Worm (Caenorhabditis elegans) whole organism, L4/young adult: ENCODE data around the gene K01B6.4.

Source experiments
- W03F9.2 ChIP-seq: fragments of 150-350 bp; optimal IDR thresholded peaks from 2 replicates; lab custom pipeline; 2014; ENCODE audit warnings: missing biosample characterization, missing genetic modification characterization
- dao-5 ChIP-seq: sonication (generic microtip); optimal IDR thresholded peaks from 2 replicates; lab custom pipeline; 2016; ENCODE audit warnings: missing genotype, missing genetic modification characterization, moderate library complexity, missing compliant biosample characterization
- him-1 ChIP-seq: sonication (generic microtip); optimal IDR thresholded peaks from 2 replicates; lab custom pipeline; 2016; ENCODE audit warnings: missing genotype, missing genetic modification reagents, missing genetic modification characterization, missing compliant biosample characterization

The K01B6.4 gene

ce11 chrIII:9324724-9325123 lies 27.5 kb upstream of the K01B6.4 start, which contains the start of gene C40H1.7:
Gene C40H1.7, plus strand, starts transcription at chrIII:9325024.
- TF ChIP-seq W03F9.2 (tag; lab: Kevin White, UChicago) (no peak), dao-5 (tag; lab: Kevin White, UChicago) (no peak), him-1 (tag; lab: Kevin White, UChicago) (no peak)

ce11 chrIII:9322010-9322409 lies 24.8 kb upstream of the K01B6.4 start, which contains the start of gene cpb-1:
Gene cpb-1, plus strand, starts transcription at chrIII:9322310.
- TF ChIP-seq W03F9.2 (tag; lab: Kevin White, UChicago) (no peak), dao-5 (tag; lab: Kevin White, UChicago) (no peak), him-1 (tag; lab: Kevin White, UChicago) (no peak)

DNA sequence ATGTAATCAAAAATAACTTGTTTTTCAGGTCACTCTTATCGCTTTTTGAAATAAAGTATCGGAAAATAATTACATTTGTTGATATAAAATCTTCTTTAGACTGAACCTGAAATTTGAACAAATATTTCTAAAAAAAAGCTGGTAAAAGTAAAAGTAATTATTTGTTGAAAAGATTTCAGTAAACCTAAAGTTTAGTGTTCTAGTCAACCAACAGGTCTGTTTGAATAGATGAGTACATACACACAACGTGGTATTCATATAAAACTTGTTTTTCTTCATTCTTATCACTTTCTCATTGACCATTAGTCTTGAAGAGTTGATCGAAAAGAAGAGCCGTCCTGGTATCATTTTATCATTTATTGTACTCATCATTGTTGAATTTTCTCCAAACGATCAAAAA lies 22.4 kb upstream of the K01B6.4 start, which contains the start of gene C40H1.9:
TSS of gene C40H1.9 (plus strand) at position 301 of the 400 bp plus-strand sequence.
- TF ChIP-seq him-1 (tag; lab: Kevin White, UChicago) (no peak), dao-5 (tag; lab: Kevin White, UChicago) (no peak), W03F9.2 (tag; lab: Kevin White, UChicago) (no peak)

DNA sequence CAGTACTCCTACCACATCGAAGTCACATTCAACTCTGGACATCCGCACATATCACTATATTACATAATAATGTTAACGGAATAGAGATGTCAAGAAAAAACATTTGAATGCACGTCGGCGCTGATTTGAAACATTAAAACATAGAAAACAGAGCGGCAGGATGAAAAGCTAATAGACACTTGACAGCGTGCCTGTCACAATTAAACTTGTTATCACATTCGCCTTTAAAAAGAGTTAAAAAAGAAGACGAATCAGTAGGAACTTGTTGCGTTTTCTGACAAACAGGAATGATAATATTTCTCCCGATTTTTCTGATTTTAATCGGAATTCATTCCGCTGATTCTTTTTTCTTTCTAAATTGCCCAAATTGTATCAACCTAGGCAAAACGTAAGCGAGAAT lies 20.4 kb upstream of the K01B6.4 start:
- TF ChIP-seq dao-5 (tag; lab: Kevin White, UChicago) (no peak), W03F9.2 (tag; lab: Kevin White, UChicago) (no peak), him-1 (tag; lab: Kevin White, UChicago) (no peak)

DNA sequence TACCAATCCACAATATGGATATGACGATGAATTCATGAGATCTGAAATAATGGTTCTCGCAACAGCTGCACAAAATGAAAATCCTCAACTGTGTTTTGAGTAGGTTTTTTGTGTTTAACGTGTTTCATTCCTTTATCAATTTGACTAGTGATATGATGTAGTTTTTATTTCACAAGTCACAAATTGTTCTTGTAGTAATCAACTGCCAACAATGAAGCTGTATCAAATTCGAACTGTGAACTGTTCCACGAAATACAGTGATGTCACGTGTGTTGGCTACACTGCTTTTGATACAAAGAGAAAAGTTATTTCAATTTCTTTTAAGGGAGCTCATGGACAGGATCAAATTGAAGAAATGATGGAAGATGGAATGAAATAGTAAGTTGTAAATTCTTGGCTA lies 17.9 kb upstream of the K01B6.4 start:
- no peak for TF ChIP-seq W03F9.2 (tag; lab: Kevin White, UChicago)
- TF ChIP-seq him-1 (tag; lab: Kevin White, UChicago): no peak
- TF ChIP-seq dao-5 (tag; lab: Kevin White, UChicago): no peak

DNA sequence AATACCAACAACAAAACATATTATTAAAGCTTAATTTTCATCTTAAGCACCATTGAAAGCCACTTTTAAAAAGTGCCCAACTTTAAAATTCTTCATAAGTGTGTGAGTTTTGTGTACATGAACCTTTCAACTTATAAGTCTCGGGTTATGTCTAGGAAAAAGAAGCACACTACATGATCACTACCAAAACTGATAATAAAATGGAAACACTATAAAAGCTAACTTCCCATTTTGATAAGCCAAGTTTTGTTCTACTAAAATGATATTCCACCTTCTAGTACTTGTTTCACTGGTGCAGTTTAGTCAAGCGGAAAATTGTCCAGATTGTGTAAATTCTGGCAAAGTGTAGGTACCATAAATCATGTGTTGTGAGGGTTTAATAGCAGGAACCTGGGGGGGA lies 17.2 kb upstream of the K01B6.4 start, which contains the start of gene C40H1.8:
TSS of gene C40H1.8 (plus strand) at position 242 of the 400 bp plus-strand sequence.
- TF ChIP-seq him-1 (tag; lab: Kevin White, UChicago): no peak
- no peak for TF ChIP-seq W03F9.2 (tag; lab: Kevin White, UChicago)
- no peak for TF ChIP-seq dao-5 (tag; lab: Kevin White, UChicago)

- TF ChIP-seq him-1 (tag; lab: Kevin White, UChicago) (no peak), W03F9.2 (tag; lab: Kevin White, UChicago) (no peak), dao-5 (tag; lab: Kevin White, UChicago) (no peak)
Measured at ce11 chrIII:9309840-9310239, 12.6 kb upstream of the K01B6.4 start.

DNA sequence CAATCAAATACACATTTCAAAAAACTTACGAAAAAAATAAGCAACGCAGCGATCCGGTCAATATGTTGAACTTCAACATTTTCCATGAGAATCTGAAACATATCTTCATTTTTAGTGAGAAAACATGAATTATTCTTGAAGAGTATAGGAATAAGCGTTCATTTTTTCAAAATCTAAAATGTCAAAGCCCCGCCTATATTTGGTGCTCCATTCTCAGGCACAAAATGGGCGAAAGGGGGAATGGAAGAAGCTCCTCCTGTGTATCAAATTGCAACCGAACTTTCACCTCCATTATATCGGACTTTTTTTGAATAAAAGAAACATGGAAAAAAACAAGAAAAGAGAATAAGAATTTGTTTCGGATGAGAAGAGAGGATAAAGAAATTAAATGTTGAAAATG lies 9.4 kb upstream of the K01B6.4 start, which contains the start of gene srx-45:
TSS of gene srx-45 (minus strand) at position 101 of the 400 bp plus-strand sequence.
- no peak for TF ChIP-seq him-1 (tag; lab: Kevin White, UChicago)
- no peak for TF ChIP-seq W03F9.2 (tag; lab: Kevin White, UChicago)
- no peak for TF ChIP-seq dao-5 (tag; lab: Kevin White, UChicago)

DNA sequence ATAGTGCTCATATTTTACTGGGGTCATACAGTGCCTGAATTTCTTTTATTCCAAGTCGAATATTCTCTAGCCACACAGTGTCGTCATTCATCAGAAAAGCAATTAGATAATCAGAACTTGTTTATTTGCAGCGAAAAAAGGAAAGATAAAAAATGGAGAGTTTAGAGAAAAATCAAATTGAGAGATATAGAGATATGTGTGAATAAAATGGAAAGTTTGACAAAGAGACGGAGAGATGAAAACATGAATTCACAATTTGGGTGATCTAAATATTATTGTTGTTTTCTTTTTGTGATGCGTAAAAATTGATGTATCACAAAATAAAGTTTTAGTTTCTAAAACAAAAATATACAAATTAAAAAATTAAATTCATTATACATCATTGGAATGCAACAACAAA lies 3.4 kb upstream of the K01B6.4 start:
- TF ChIP-seq dao-5 (tag; lab: Kevin White, UChicago) (no peak), W03F9.2 (tag; lab: Kevin White, UChicago) (no peak), him-1 (tag; lab: Kevin White, UChicago) (no peak)

DNA sequence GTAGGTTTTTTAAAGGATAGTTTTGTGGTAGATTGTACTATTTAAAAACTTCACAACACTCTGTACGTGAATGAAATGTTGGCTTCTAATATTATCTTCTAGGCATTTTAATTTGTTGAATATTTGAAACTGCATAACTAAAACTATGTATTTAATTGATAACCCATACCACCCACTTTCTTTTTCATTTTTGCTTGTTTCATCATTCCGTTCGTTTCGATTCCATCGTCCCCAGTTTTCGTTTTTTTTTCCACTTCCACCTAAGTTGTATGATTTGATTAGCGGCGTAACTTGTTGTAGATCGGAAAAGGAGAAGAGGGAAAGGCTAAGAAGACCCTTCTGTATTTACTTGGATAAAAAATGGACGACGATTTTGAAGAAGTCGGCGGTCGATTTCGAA lies 2.7 kb upstream of the K01B6.4 start, which contains the start of gene K01B6.3:
TSS of gene K01B6.3 (plus strand) at position 301 of the 400 bp plus-strand sequence.
- no peak for TF ChIP-seq dao-5 (tag; lab: Kevin White, UChicago)
- no peak for TF ChIP-seq W03F9.2 (tag; lab: Kevin White, UChicago)
- no peak for TF ChIP-seq him-1 (tag; lab: Kevin White, UChicago)

ce11 chrIII:9299116-9299515 lies 1.9 kb upstream of the K01B6.4 start:
- no peak for TF ChIP-seq W03F9.2 (tag; lab: Kevin White, UChicago)
- no peak for TF ChIP-seq dao-5 (tag; lab: Kevin White, UChicago)
- TF ChIP-seq him-1 (tag; lab: Kevin White, UChicago): no peak

ce11 chrIII:9289815-9290214 lies 7.4 kb downstream of the K01B6.4 start:
- no peak for TF ChIP-seq W03F9.2 (tag; lab: Kevin White, UChicago)

ce11 chrIII:9288540-9288939 lies 8.7 kb downstream of the K01B6.4 start:
- TF ChIP-seq W03F9.2 (tag; lab: Kevin White, UChicago): no peak
- TF ChIP-seq dao-5 (tag; lab: Kevin White, UChicago): no peak
- no peak for TF ChIP-seq him-1 (tag; lab: Kevin White, UChicago)

DNA sequence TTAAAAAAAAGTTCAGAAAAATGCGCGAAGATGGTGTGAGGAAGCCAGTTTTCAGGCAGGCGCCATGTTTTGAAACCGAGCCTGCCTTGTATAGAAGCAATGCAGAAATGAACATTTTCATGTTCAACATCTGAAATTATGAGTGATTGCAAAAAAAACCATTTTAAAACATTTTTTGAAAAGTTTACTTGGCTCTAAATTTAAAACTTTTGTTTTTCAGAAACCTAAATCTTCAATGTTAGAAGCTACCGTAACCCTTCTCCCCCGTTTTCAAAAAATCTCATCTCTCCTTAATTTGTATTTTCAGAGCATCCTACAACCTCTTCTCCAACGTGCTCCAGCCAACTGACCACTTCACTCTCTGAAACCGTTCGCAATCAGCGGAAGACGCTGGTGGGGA lies 15.8 kb downstream of the K01B6.4 start, which contains the start of gene fozi-1:
TSS of gene fozi-1 (plus strand) at position 301 of the 400 bp plus-strand sequence.
- TF ChIP-seq dao-5 (tag; lab: Kevin White, UChicago) (no peak), him-1 (tag; lab: Kevin White, UChicago) (no peak)
